Fruit fly (Drosophila melanogaster) whole organism, adult: ENCODE results near the gene Smu1.

Experiments
- CG11617 ChIP-seq: fragments of 200-800 bp; sonication (Bioruptor generic); optimal IDR thresholded peaks from 2 replicates; lab custom pipeline; 2017; ENCODE audit warnings: mild to moderate bottlenecking, missing biosample characterization, missing genetic modification reagents, missing genetic modification characterization
- CG12768 ChIP-seq: fragments of 200-800 bp; sonication (Bioruptor generic); optimal IDR thresholded peaks from 2 replicates; lab custom pipeline; 2017; ENCODE audit warnings: missing biosample characterization, missing genetic modification characterization, mild to moderate bottlenecking, moderate library complexity, missing genetic modification reagents
- CG14711 ChIP-seq: fragments of 200-800 bp; sonication (Bioruptor generic); optimal IDR thresholded peaks from 2 replicates; lab custom pipeline; 2018; ENCODE audit warnings: missing biosample characterization, mild to moderate bottlenecking, missing genetic modification characterization, moderate library complexity
- CG1620 ChIP-seq: fragments of 200-800 bp; sonication (Bioruptor generic); optimal IDR thresholded peaks from 2 replicates; lab custom pipeline; 2016; ENCODE audit warnings: missing biosample characterization, missing genetic modification characterization
- CG33017 ChIP-seq: fragments of 200-800 bp; sonication (Bioruptor generic); optimal IDR thresholded peaks from 2 replicates; lab custom pipeline; 2018; ENCODE audit warnings: missing biosample characterization, mild to moderate bottlenecking, missing genetic modification characterization, moderate library complexity
- CG5204 ChIP-seq: fragments of 200-800 bp; sonication (Bioruptor generic); optimal IDR thresholded peaks from 2 replicates; lab custom pipeline; 2016; ENCODE audit warnings: missing biosample characterization, missing genetic modification characterization
- CG7045 ChIP-seq: fragments of 200-800 bp; sonication (Bioruptor generic); optimal IDR thresholded peaks from 2 replicates; lab custom pipeline; 2017; ENCODE audit warnings: missing biosample characterization, mild to moderate bottlenecking, missing genetic modification characterization
- CG7101 ChIP-seq: fragments of 200-800 bp; sonication (Bioruptor generic); optimal IDR thresholded peaks from 2 replicates; lab custom pipeline; 2018; ENCODE audit warnings: missing biosample characterization, mild to moderate bottlenecking, missing genetic modification characterization, moderate library complexity
- Clk ChIP-seq: fragments of 200-800 bp; sonication (Bioruptor generic); optimal IDR thresholded peaks from 2 replicates; lab custom pipeline; 2017; ENCODE audit warnings: missing biosample characterization, missing genetic modification characterization
- Crg-1 ChIP-seq: fragments of 200-800 bp; sonication (Bioruptor generic); optimal IDR thresholded peaks from 2 replicates; lab custom pipeline; 2016; ENCODE audit warnings: missing biosample characterization, missing genetic modification characterization
- Hr96 ChIP-seq: fragments of 200-800 bp; sonication (Bioruptor generic); optimal IDR thresholded peaks from 2 replicates; lab custom pipeline; 2016; ENCODE audit warnings: missing biosample characterization, missing genetic modification characterization
- Mnt ChIP-seq: fragments of 200-800 bp; sonication (Bioruptor generic); optimal IDR thresholded peaks from 2 replicates; lab custom pipeline; 2016; ENCODE audit warnings: missing biosample characterization, mild to moderate bottlenecking, missing genetic modification characterization
- bab1 ChIP-seq: fragments of 200-800 bp; sonication (Bioruptor generic); optimal IDR thresholded peaks from 3 replicates; lab custom pipeline; 2019; ENCODE audit warnings: missing biosample characterization, mild to moderate bottlenecking, missing genetic modification characterization, moderate library complexity
- cic ChIP-seq: fragments of 200-800 bp; sonication (Bioruptor generic); optimal IDR thresholded peaks from 2 replicates; lab custom pipeline; 2017; ENCODE audit warnings: missing biosample characterization, mild to moderate bottlenecking, missing genetic modification characterization, moderate library complexity
- cnc ChIP-seq, 2 experiments: fragments of >200 bp; optimal IDR thresholded peaks; 2 replicates each; lab custom pipeline; 2017
- kay ChIP-seq: fragments of 200-800 bp; sonication (Bioruptor generic); peaks from one replicate; lab custom pipeline; 2016; ENCODE audit warnings: missing biosample characterization, missing genetic modification characterization, borderline replicate concordance
- ovo ChIP-seq: fragments of 200-800 bp; sonication (Bioruptor generic); optimal IDR thresholded peaks from 2 replicates; lab custom pipeline; 2016; ENCODE audit warnings: missing biosample characterization, missing genetic modification characterization
- pad ChIP-seq: fragments of 200-800 bp; sonication (Bioruptor generic); optimal IDR thresholded peaks from 3 replicates; lab custom pipeline; 2017; ENCODE audit warnings: missing biosample characterization, missing genetic modification characterization, mild to moderate bottlenecking, moderate library complexity, missing genetic modification reagents
- tj ChIP-seq: fragments of 200-800 bp; sonication (Bioruptor generic); optimal IDR thresholded peaks from 3 replicates; lab custom pipeline; 2017; ENCODE audit warnings: missing biosample characterization, mild to moderate bottlenecking, missing genetic modification characterization, moderate library complexity
- toe ChIP-seq: fragments of 200-800 bp; sonication (Bioruptor generic); optimal IDR thresholded peaks from 2 replicates; lab custom pipeline; 2016; ENCODE audit warnings: missing biosample characterization, missing genetic modification characterization

Smu1 gene

dm6 chr3R:18949896-18950295, 31.2 kb downstream of the Smu1 start, which contains the start of gene CG43732:
Gene CG43732, plus strand, starts transcription at chr3R:18950196.
- TF ChIP-seq Clk (GFP tag; lab: Kevin White, UChicago) (no peak), CG14711 (no peak), CG5204 (no peak), kay (GFP tag; lab: Kevin White, UChicago) (no peak), Crg-1 (no peak)

- TF ChIP-seq CG12768 (GFP tag; lab: Kevin White, UChicago): no peak
- no peak for TF ChIP-seq CG11617 (GFP tag; lab: Kevin White, UChicago)
- TF ChIP-seq CG5204: no peak
- no peak for TF ChIP-seq toe (GFP tag; lab: Kevin White, UChicago)
- TF ChIP-seq ovo: no peak
- TF ChIP-seq kay (GFP tag; lab: Kevin White, UChicago): no peak
- TF ChIP-seq bab1 (GFP tag; lab: Kevin White, UChicago): no peak
- no peak for TF ChIP-seq tj
- TF ChIP-seq CG7045 (GFP tag; lab: Kevin White, UChicago): no peak
- TF ChIP-seq Mnt: no peak
- TF ChIP-seq cnc (optimal IDR thresholded peaks at IDR 0.05; lab: Kevin White, UChicago): no peak
- no peak for TF ChIP-seq Hr96
- no peak for TF ChIP-seq Clk (GFP tag; lab: Kevin White, UChicago)
- no peak for TF ChIP-seq cic (GFP tag; lab: Kevin White, UChicago)
- no peak for TF ChIP-seq CG1620 (GFP tag; lab: Kevin White, UChicago)
- TF ChIP-seq CG33017 (tag; lab: Kevin White, UChicago): no peak
Observed at dm6 chr3R:18949131-18949530, 32.0 kb downstream of the Smu1 start.

dm6 chr3R:18947307-18947706, 33.8 kb downstream of the Smu1 start:
- TF ChIP-seq CG14711 (no peak), Mnt (no peak), Hr96 (no peak), ovo (no peak), CG11617 (GFP tag; lab: Kevin White, UChicago) (no peak), Clk (GFP tag; lab: Kevin White, UChicago) (no peak), pad (GFP tag; lab: Kevin White, UChicago) (no peak), bab1 (GFP tag; lab: Kevin White, UChicago) (no peak), kay (GFP tag; lab: Kevin White, UChicago) (no peak), CG1620 (GFP tag; lab: Kevin White, UChicago) (no peak), CG5204 (no peak), cic (GFP tag; lab: Kevin White, UChicago) (no peak), CG12768 (GFP tag; lab: Kevin White, UChicago) (no peak), CG7101 (no peak), Crg-1 (no peak), CG7045 (GFP tag; lab: Kevin White, UChicago) (no peak), CG33017 (tag; lab: Kevin White, UChicago) (no peak), tj (no peak), cnc (optimal IDR thresholded peaks at IDR 0.05; lab: Kevin White, UChicago) (no peak)

- TF ChIP-seq CG5204: no peak
- TF ChIP-seq kay (GFP tag; lab: Kevin White, UChicago): peak; percentile 50
Observed at dm6 chr3R:18931725-18932124, 49.4 kb downstream of the Smu1 start.
